Worm (Caenorhabditis elegans): Measurements from ENCODE around the gene srbc-3.

DNA sequence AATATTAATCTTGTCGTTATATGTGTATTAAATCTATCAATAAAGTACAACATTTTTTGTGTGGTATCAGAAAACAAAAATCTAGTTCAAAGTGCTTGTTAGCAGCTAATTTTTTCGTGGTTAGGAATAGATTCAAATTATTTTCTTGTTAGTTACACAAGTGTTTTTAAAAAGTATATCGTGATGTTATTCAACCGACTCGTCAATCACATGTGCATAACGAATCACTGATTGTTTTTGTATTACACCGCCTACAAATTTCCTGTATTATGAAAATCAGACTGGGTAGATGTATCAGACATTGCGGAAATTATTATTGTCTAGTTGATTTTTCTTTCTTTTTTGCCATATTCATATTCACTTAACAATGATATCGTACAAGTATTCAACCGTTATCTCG is 25.3 kb upstream of the srbc-3 start, which contains the start of gene str-64:
- TF ChIP-seq elt-3 (tag; optimal IDR thresholded peaks at IDR 0.05): no peak
- TF ChIP-seq ceh-16 (tag; optimal IDR thresholded peaks at IDR 0.05): no peak
- no peak for TF ChIP-seq nhr-237 (tag; optimal IDR thresholded peaks at IDR 0.05)
- TF ChIP-seq unc-62 (GFP tag; optimal IDR thresholded peaks at IDR 0.05): no peak
- TF ChIP-seq nhr-28 (tag; optimal IDR thresholded peaks at IDR 0.05): no peak
- TF ChIP-seq ama-1 (optimal IDR thresholded peaks at IDR 0.05): no peak
- no peak for TF ChIP-seq fkh-10 (GFP tag; optimal IDR thresholded peaks at IDR 0.05)
- TF ChIP-seq egl-5 (tag; optimal IDR thresholded peaks at IDR 0.05): no peak
- no peak for TF ChIP-seq aly-2 (tag; optimal IDR thresholded peaks at IDR 0.05)
- no peak for TF ChIP-seq nhr-23 (tag; optimal IDR thresholded peaks at IDR 0.05)
- TF ChIP-seq R02D3.7 (tag; optimal IDR thresholded peaks at IDR 0.05): no peak

Data from whole organism, L3 larva.